Worm (Caenorhabditis elegans) whole organism, mixed stage, embryonic: ENCODE data around the gene crb-3.

Source experiments
- bed-3 ChIP-seq: fragments of 200-800 bp; sonication (Bioruptor generic); optimal IDR thresholded peaks from 3 replicates; lab custom pipeline; 2018; ENCODE audit warnings: mild to moderate bottlenecking, missing genetic modification characterization, moderate library complexity, missing compliant biosample characterization
- ces-1 ChIP-seq: fragments of 150-350 bp; optimal IDR thresholded peaks from 2 replicates; lab custom pipeline; 2014; ENCODE audit warnings: missing biosample characterization, missing genetic modification reagents, missing genetic modification characterization
- cnd-1 ChIP-seq: fragments of 200-800 bp; sonication (Bioruptor generic); optimal IDR thresholded peaks from 2 replicates; lab custom pipeline; 2018; ENCODE audit warnings: mild to moderate bottlenecking, missing genetic modification characterization, missing compliant biosample characterization
- elt-3 ChIP-seq: fragments of 150-350 bp; optimal IDR thresholded peaks from 2 replicates; lab custom pipeline; 2014; ENCODE audit warnings: missing biosample characterization, missing genetic modification characterization
- lin-13 ChIP-seq: fragments of 150-350 bp; optimal IDR thresholded peaks from 2 replicates; lab custom pipeline; 2014; ENCODE audit warnings: missing biosample characterization, missing genetic modification characterization
- mep-1 ChIP-seq: fragments of 150-350 bp; optimal IDR thresholded peaks from 2 replicates; lab custom pipeline; 2017; ENCODE audit warnings: missing biosample characterization, missing genetic modification reagents, missing genetic modification characterization, inconsistent platforms
- nhr-12 ChIP-seq: fragments of 150-350 bp; optimal IDR thresholded peaks from 2 replicates; lab custom pipeline; 2014; ENCODE audit warnings: missing biosample characterization, missing genetic modification characterization
- nhr-237 ChIP-seq: fragments of 150-350 bp; optimal IDR thresholded peaks from 2 replicates; lab custom pipeline; 2014; ENCODE audit warnings: missing biosample characterization, missing genetic modification characterization
- nhr-28 ChIP-seq: fragments of 150-350 bp; optimal IDR thresholded peaks from 2 replicates; lab custom pipeline; 2014; ENCODE audit warnings: missing biosample characterization, missing genetic modification characterization
- pha-4 ChIP-seq: fragments of 150-350 bp; optimal IDR thresholded peaks from 2 replicates; lab custom pipeline; 2018; ENCODE audit warnings: missing biosample characterization, missing genetic modification reagents, missing genetic modification characterization
- sem-2 ChIP-seq: fragments of 200-800 bp; sonication (Bioruptor generic); optimal IDR thresholded peaks from 2 replicates; lab custom pipeline; 2018; ENCODE audit warnings: mild to moderate bottlenecking, missing genetic modification characterization, missing compliant biosample characterization
- sptf-1 ChIP-seq: sonication (generic microtip); optimal IDR thresholded peaks from 2 replicates; lab custom pipeline; 2017; ENCODE audit warnings: mild to moderate bottlenecking, missing genetic modification characterization, moderate library complexity, missing compliant biosample characterization
- unc-62 ChIP-seq: fragments of 150-350 bp; optimal IDR thresholded peaks from 2 replicates; lab custom pipeline; 2014; ENCODE audit warnings: missing biosample characterization, missing genetic modification reagents, missing genetic modification characterization
- ztf-11 ChIP-seq: fragments of 150-350 bp; optimal IDR thresholded peaks from 2 replicates; lab custom pipeline; 2014; ENCODE audit warnings: missing biosample characterization, missing genetic modification characterization

ce11 chrX:9255993-9256392, 52.4 kb downstream of the crb-3 start:
- TF ChIP-seq elt-3 (tag; lab: Kevin White, UChicago) = no peak
- TF ChIP-seq ztf-11 (tag; lab: Kevin White, UChicago) = no peak
- TF ChIP-seq cnd-1 = no peak
- TF ChIP-seq nhr-12 (tag; lab: Kevin White, UChicago) = no peak
- no peak for TF ChIP-seq unc-62
- TF ChIP-seq sptf-1 (tag; lab: Kevin White, UChicago) = no peak
- TF ChIP-seq mep-1 (tag; lab: Kevin White, UChicago) = no peak
- no peak for TF ChIP-seq lin-13 (tag; lab: Kevin White, UChicago)
- TF ChIP-seq nhr-28 (tag; lab: Kevin White, UChicago) = no peak
- TF ChIP-seq pha-4 = no peak
- no peak for TF ChIP-seq nhr-237
- TF ChIP-seq bed-3 (GFP tag; lab: Kevin White, UChicago) = no peak
- no peak for TF ChIP-seq sem-2 (GFP tag; lab: Kevin White, UChicago)
- TF ChIP-seq ces-1 (GFP tag; lab: Kevin White, UChicago) = no peak
